Fruit fly (Drosophila melanogaster) whole organism, embryonic: ENCODE data around the gene CG17839.

ENCODE experiments used
- Abd-B ChIP-seq: fragments of 200-800 bp; sonication (Bioruptor generic); optimal IDR thresholded peaks from 2 replicates; lab custom pipeline; 2018; ENCODE audit warnings: missing biosample characterization, mild to moderate bottlenecking, missing genetic modification characterization, moderate library complexity
- Asciz ChIP-seq: fragments of 200-800 bp; sonication (Bioruptor generic); optimal IDR thresholded peaks from 2 replicates; lab custom pipeline; 2017; ENCODE audit warnings: missing biosample characterization, mild to moderate bottlenecking, missing genetic modification characterization, missing genetic modification reagents
- CG12769 ChIP-seq: fragments of 200-800 bp; sonication (Bioruptor generic); optimal IDR thresholded peaks from 2 replicates; lab custom pipeline; 2019; ENCODE audit warnings: missing biosample characterization, mild to moderate bottlenecking, missing genetic modification characterization, moderate library complexity
- CG13287 ChIP-seq: fragments of 200-800 bp; sonication (Bioruptor generic); IDR thresholded peaks from 2 replicates; pipeline ENCODE4 v1.3.6; 2022; ENCODE audit warnings: missing biosample characterization, missing genetic modification characterization; ENCODE audit not compliant: partially characterized antibody
- CG32532 ChIP-seq: fragments of 200-800 bp; sonication (Bioruptor generic); IDR thresholded peaks from 2 replicates; pipeline ENCODE4 v1.3.6; 2022; ENCODE audit warnings: missing biosample characterization, missing genetic modification characterization
- CG5180 ChIP-seq: fragments of 200-800 bp; sonication (Bioruptor generic); optimal IDR thresholded peaks from 3 replicates; lab custom pipeline; 2017; ENCODE audit warnings: missing biosample characterization, missing genetic modification characterization, mild to moderate bottlenecking, moderate library complexity, missing genetic modification reagents
- CG6254 ChIP-seq: fragments of 200-800 bp; sonication (Bioruptor generic); optimal IDR thresholded peaks from 3 replicates; lab custom pipeline; 2017; ENCODE audit warnings: mild to moderate bottlenecking, missing biosample characterization, missing genetic modification reagents, missing genetic modification characterization
- CG7372 ChIP-seq: fragments of 200-800 bp; sonication (Bioruptor generic); IDR thresholded peaks from 2 replicates; pipeline ENCODE4 v1.3.6; 2022; ENCODE audit warnings: missing biosample characterization, missing genetic modification characterization
- CG8359 ChIP-seq: fragments of 200-800 bp; sonication (Bioruptor generic); optimal IDR thresholded peaks from 2 replicates; lab custom pipeline; 2017; ENCODE audit warnings: missing biosample characterization, mild to moderate bottlenecking, missing genetic modification characterization, borderline replicate concordance
- CG8765 ChIP-seq: fragments of 200-800 bp; sonication (Bioruptor generic); IDR thresholded peaks from 2 replicates; pipeline ENCODE4 v1.3.6; 2022; ENCODE audit warnings: missing biosample characterization, missing genetic modification characterization
- CG9817 ChIP-seq: fragments of 200-800 bp; sonication (Bioruptor generic); optimal IDR thresholded peaks from 2 replicates; lab custom pipeline; 2018; ENCODE audit warnings: missing biosample characterization, mild to moderate bottlenecking, missing genetic modification characterization, moderate library complexity
- CG9932 ChIP-seq: fragments of 200-800 bp; sonication (Bioruptor generic); IDR thresholded peaks from 2 replicates; pipeline ENCODE4 v1.3.6; 2022; ENCODE audit warnings: missing biosample characterization, missing genetic modification characterization
- Camta ChIP-seq: fragments of 200-800 bp; sonication (Bioruptor generic); optimal IDR thresholded peaks from 2 replicates; lab custom pipeline; 2016; ENCODE audit warnings: missing biosample characterization, missing genetic modification characterization
- HmgZ ChIP-seq: fragments of 200-800 bp; sonication (Bioruptor generic); optimal IDR thresholded peaks from 2 replicates; lab custom pipeline; 2018; ENCODE audit warnings: missing biosample characterization, mild to moderate bottlenecking, missing genetic modification characterization
- Lhr ChIP-seq: fragments of 200-800 bp; sonication (Bioruptor generic); optimal IDR thresholded peaks from 3 replicates; lab custom pipeline; 2017; ENCODE audit warnings: mild to moderate bottlenecking, missing biosample characterization, missing genetic modification reagents, missing genetic modification characterization
- Optix ChIP-seq: fragments of 200-800 bp; sonication (Bioruptor generic); IDR thresholded peaks from 3 replicates; pipeline ENCODE4 v1.3.6; 2022; ENCODE audit warnings: missing biosample characterization, missing genetic modification characterization
- Rfx ChIP-seq: fragments of 200-800 bp; sonication (Bioruptor generic); IDR thresholded peaks from 2 replicates; pipeline ENCODE4 v1.3.6; 2022; ENCODE audit warnings: missing biosample characterization, missing genetic modification characterization
- Spps ChIP-seq: fragments of 200-800 bp; sonication (Bioruptor generic); optimal IDR thresholded peaks from 2 replicates; lab custom pipeline; 2018; ENCODE audit warnings: missing biosample characterization, mild to moderate bottlenecking, missing genetic modification characterization
- Stat92E ChIP-seq, 3 experiments: fragments of >200 bp in 2 of 3; fragments of 200-800 bp in 1 of 3; sonication (Bioruptor generic) in 1 of 3; optimal IDR thresholded peaks; 2 replicates each; lab custom pipeline; 2017 to 2019; ENCODE audit warnings: missing biosample characterization in 3 of 3, missing genetic modification characterization in 3 of 3, mild to moderate bottlenecking in 1 of 3, moderate library complexity in 1 of 3
- TFAM ChIP-seq: fragments of 200-800 bp; sonication (Bioruptor generic); optimal IDR thresholded peaks from 2 replicates; lab custom pipeline; 2017; ENCODE audit warnings: missing biosample characterization, missing genetic modification characterization, inconsistent platforms
- Usf ChIP-seq: fragments of 200-800 bp; sonication (Bioruptor generic); optimal IDR thresholded peaks from 2 replicates; lab custom pipeline; 2017; ENCODE audit warnings: missing genotype, missing biosample characterization, missing genetic modification characterization
- Vsx1 ChIP-seq: fragments of 200-800 bp; sonication (Bioruptor generic); optimal IDR thresholded peaks from 2 replicates; lab custom pipeline; 2017; ENCODE audit warnings: missing biosample characterization, mild to moderate bottlenecking, missing genetic modification characterization, missing genetic modification reagents
- Xrp1 ChIP-seq: fragments of 200-800 bp; sonication (Bioruptor generic); IDR thresholded peaks from 2 replicates; pipeline ENCODE4 v1.3.6; 2022; ENCODE audit warnings: missing biosample characterization, missing genetic modification characterization
- abd-A ChIP-seq: fragments of 200-800 bp; sonication (Bioruptor generic); optimal IDR thresholded peaks from 3 replicates; lab custom pipeline; 2019; ENCODE audit warnings: missing biosample characterization, mild to moderate bottlenecking, missing genetic modification characterization, moderate library complexity
- ara ChIP-seq: fragments of 200-800 bp; sonication (Bioruptor generic); IDR thresholded peaks from 2 replicates; pipeline ENCODE4 v1.3.6; 2022; ENCODE audit warnings: missing biosample characterization, missing genetic modification characterization
- chm ChIP-seq: fragments of 200-800 bp; sonication (Bioruptor generic); IDR thresholded peaks from 2 replicates; pipeline ENCODE4 v1.3.6; 2022; ENCODE audit warnings: missing biosample characterization, missing genetic modification characterization
- ci ChIP-seq: fragments of 200-800 bp; sonication (Bioruptor generic); IDR thresholded peaks from 3 replicates; pipeline ENCODE4 v1.3.6; 2022; ENCODE audit warnings: missing biosample characterization, missing genetic modification characterization
- crc ChIP-seq: fragments of 200-800 bp; sonication (Bioruptor generic); optimal IDR thresholded peaks from 2 replicates; lab custom pipeline; 2016; ENCODE audit warnings: missing biosample characterization, missing genetic modification characterization
- croc ChIP-seq: fragments of 200-800 bp; sonication (Bioruptor generic); conservative IDR thresholded peaks from 3 replicates; pipeline ENCODE4 v1.3.6; 2022; ENCODE audit warnings: missing biosample characterization, missing genetic modification characterization
- da ChIP-seq: fragments of 200-800 bp; sonication (Bioruptor generic); optimal IDR thresholded peaks from 2 replicates; lab custom pipeline; 2016; ENCODE audit warnings: missing biosample characterization, missing genetic modification characterization
- eyg ChIP-seq: fragments of 200-800 bp; sonication (Bioruptor generic); optimal IDR thresholded peaks from 3 replicates; lab custom pipeline; 2016; ENCODE audit warnings: missing biosample characterization, missing genetic modification characterization
- ham ChIP-seq: fragments of 200-800 bp; sonication (Bioruptor generic); IDR thresholded peaks from 2 replicates; pipeline ENCODE4 v1.3.6; 2022; ENCODE audit warnings: missing biosample characterization, missing genetic modification characterization
- jigr1 ChIP-seq: fragments of 200-800 bp; sonication (Bioruptor generic); IDR thresholded peaks from 3 replicates; pipeline ENCODE4 v1.3.6; 2022; ENCODE audit warnings: missing biosample characterization, missing genetic modification characterization
- jing ChIP-seq: fragments of 200-800 bp; sonication (Bioruptor generic); optimal IDR thresholded peaks from 2 replicates; lab custom pipeline; 2018; ENCODE audit warnings: missing biosample characterization, mild to moderate bottlenecking, missing genetic modification characterization
- lilli ChIP-seq: fragments of 200-800 bp; sonication (Bioruptor generic); optimal IDR thresholded peaks from 3 replicates; lab custom pipeline; 2016; ENCODE audit warnings: missing biosample characterization, missing genetic modification characterization
- lov ChIP-seq, 2 experiments: fragments of 200-800 bp in 1 of 2; fragments of >200 bp in 1 of 2; sonication (Bioruptor generic) in 1 of 2; IDR thresholded peaks in 1 of 2; optimal IDR thresholded peaks in 1 of 2; 2 replicates in 1 of 2; 3 replicates in 1 of 2; pipeline versions ENCODE4 v1.3.6 to Lab custom; 2017 to 2022; ENCODE audit warnings: missing biosample characterization in 1 of 2, missing genetic modification characterization in 1 of 2
- odd ChIP-seq: fragments of 200-800 bp; sonication (Bioruptor generic); optimal IDR thresholded peaks from 2 replicates; lab custom pipeline; 2017; ENCODE audit warnings: missing biosample characterization, mild to moderate bottlenecking, missing genetic modification characterization
- onecut ChIP-seq: fragments of 200-800 bp; sonication (Bioruptor generic); IDR thresholded peaks from 2 replicates; pipeline ENCODE4 v1.3.6; 2022; ENCODE audit warnings: missing biosample characterization, missing genetic modification characterization
- p53 ChIP-seq: fragments of 200-800 bp; sonication (Bioruptor generic); optimal IDR thresholded peaks from 2 replicates; lab custom pipeline; 2016; ENCODE audit warnings: missing biosample characterization, missing genetic modification characterization
- peb ChIP-seq: fragments of 200-800 bp; sonication (Bioruptor generic); IDR thresholded peaks from 2 replicates; pipeline ENCODE4 v1.3.6; 2022; ENCODE audit warnings: missing biosample characterization, missing genetic modification characterization
- pnt ChIP-seq: fragments of 200-800 bp; sonication (Bioruptor generic); optimal IDR thresholded peaks from 3 replicates; lab custom pipeline; 2016; ENCODE audit warnings: missing biosample characterization, missing genetic modification characterization
- shn ChIP-seq: fragments of 200-800 bp; sonication (Bioruptor generic); optimal IDR thresholded peaks from 3 replicates; lab custom pipeline; 2016; ENCODE audit warnings: missing biosample characterization, missing genetic modification characterization
- sim ChIP-seq: fragments of 200-800 bp; sonication (Bioruptor generic); IDR thresholded peaks from 2 replicates; pipeline ENCODE4 v1.3.6; 2022; ENCODE audit warnings: missing biosample characterization, missing genetic modification characterization
- sna ChIP-seq: fragments of 200-800 bp; sonication (Bioruptor generic); IDR thresholded peaks from 2 replicates; pipeline ENCODE4 v1.3.6; 2022; ENCODE audit warnings: missing biosample characterization, missing genetic modification characterization; ENCODE audit not compliant: partially characterized antibody
- sr ChIP-seq: fragments of 200-800 bp; sonication (Bioruptor generic); IDR thresholded peaks from 3 replicates; pipeline ENCODE4 v1.3.6; 2022; ENCODE audit warnings: missing biosample characterization, missing genetic modification characterization
- tin ChIP-seq: fragments of 200-800 bp; sonication (Bioruptor generic); optimal IDR thresholded peaks from 3 replicates; lab custom pipeline; 2016; ENCODE audit warnings: missing biosample characterization, missing genetic modification characterization
- trh ChIP-seq: fragments of 200-800 bp; sonication (Bioruptor generic); optimal IDR thresholded peaks from 2 replicates; lab custom pipeline; 2016; ENCODE audit warnings: missing biosample characterization, missing genetic modification characterization
- vvl ChIP-seq: fragments of 200-800 bp; sonication (Bioruptor generic); IDR thresholded peaks from 2 replicates; pipeline ENCODE4 v1.3.6; 2022; ENCODE audit warnings: missing biosample characterization, missing genetic modification characterization

CG17839 gene

dm6 chr3L:14761837-14762785 lies 42.8 kb upstream of the CG17839 start, which contains the start of the genes Tsen34 and Mgat4a (continued):
- TF ChIP-seq shn (GFP tag; lab: Kevin White, UChicago) = no peak
- TF ChIP-seq jigr1 = no peak
- TF ChIP-seq p53 = no peak
- no peak for TF ChIP-seq CG5180 (GFP tag; lab: Kevin White, UChicago)
- no peak for TF ChIP-seq sim
- TF ChIP-seq crc (GFP tag; lab: Kevin White, UChicago) = no peak
- TF ChIP-seq TFAM = no peak
- no peak for TF ChIP-seq CG8765 (GFP tag; lab: Robert Waterston, UW)
- TF ChIP-seq CG9817 = peak; percentile 22
- no peak for TF ChIP-seq odd (GFP tag; lab: Kevin White, UChicago)
- no peak for TF ChIP-seq Optix (GFP tag; lab: Robert Waterston, UW)
- TF ChIP-seq croc (GFP tag; lab: Robert Waterston, UW) = no peak
- peak; percentile 47 for TF ChIP-seq eyg (GFP tag; lab: Kevin White, UChicago)
- TF ChIP-seq jing (GFP tag; lab: Kevin White, UChicago) = no peak
- no peak for TF ChIP-seq ara (GFP tag; lab: Robert Waterston, UW)
- TF ChIP-seq vvl (GFP tag; lab: Robert Waterston, UW) = no peak; the same call in 1 of the 2 replicates
- TF ChIP-seq Xrp1 (GFP tag; lab: Robert Waterston, UW) = peak; percentile 54
- TF ChIP-seq Stat92E (GFP tag; optimal IDR thresholded peaks at IDR 0.05; lab: Kevin White, UChicago) = peak in 1 of 3 experiments; percentile 37
- peak; percentile 87 for TF ChIP-seq sr (GFP tag; lab: Robert Waterston, UW)
- TF ChIP-seq CG6254 = no peak
- no peak for TF ChIP-seq tin (GFP tag; lab: Kevin White, UChicago)
- TF ChIP-seq trh (GFP tag; lab: Kevin White, UChicago) = no peak
- 0 out of 3 replicates have a peak, but pooled peaks have one; percentile 6 for TF ChIP-seq ci
- TF ChIP-seq Spps (tag; lab: Kevin White, UChicago) = no peak
- TF ChIP-seq chm (GFP tag; lab: Robert Waterston, UW) = peak; percentile 14; the same call in 1 of the 2 replicates
- TF ChIP-seq CG9932 (GFP tag; lab: Robert Waterston, UW) = peak; percentile 71
- TF ChIP-seq Vsx1 (GFP tag; lab: Kevin White, UChicago) = no peak
- TF ChIP-seq pnt (GFP tag; lab: Kevin White, UChicago) = no peak
- peak; percentile 78 for TF ChIP-seq Rfx (GFP tag; lab: Robert Waterston, UW)
- 0 out of 2 replicates have a peak, but pooled peaks have one; percentile 28 for TF ChIP-seq sna (GFP tag; lab: Robert Waterston, UW)
- 0 out of 2 replicates have a peak, but pooled peaks have one; percentile 15 for TF ChIP-seq CG7372
- TF ChIP-seq Abd-B (GFP tag; lab: Kevin White, UChicago) = no peak
- no peak for TF ChIP-seq da
- TF ChIP-seq CG32532 (GFP tag; lab: Robert Waterston, UW) = peak; percentile 54; the same call in 1 of the 2 replicates
- peak; percentile 33 for TF ChIP-seq lilli
- no peak for TF ChIP-seq peb (GFP tag; lab: Robert Waterston, UW)
- no peak for TF ChIP-seq CG8359 (GFP tag; lab: Kevin White, UChicago)
- no peak for TF ChIP-seq ham (GFP tag; lab: Robert Waterston, UW)
- TF ChIP-seq abd-A (tag; lab: Kevin White, UChicago) = no peak
- TF ChIP-seq onecut = no peak
- TF ChIP-seq lov (optimal IDR thresholded peaks at IDR 0.05; lab: Kevin White, UChicago) = no peak
- no peak for TF ChIP-seq lov (GFP tag; IDR thresholded peaks at IDR 0.05; lab: Robert Waterston, UW)
- no peak for TF ChIP-seq Lhr
- peak; percentile 26 for TF ChIP-seq Camta (GFP tag; lab: Kevin White, UChicago)
- peak; percentile 68 for TF ChIP-seq CG13287 (GFP tag; lab: Robert Waterston, UW)
- TF ChIP-seq Usf (GFP tag; lab: Kevin White, UChicago) = no peak
- TF ChIP-seq CG12769 (tag; lab: Kevin White, UChicago) = no peak
- peak; percentile 50 for TF ChIP-seq HmgZ
- no peak for TF ChIP-seq Asciz
